Fruit fly (Drosophila melanogaster) Kc167 (cell line): Measurements from ENCODE around the gene Mics1.

Source experiments
- Myc ChIP-seq: fragments of >200 bp; optimal IDR thresholded peaks from 2 replicates; lab custom pipeline; 2017; ENCODE audit warnings: missing external identifiers
- Sin3A ChIP-seq: fragments of >200 bp; optimal IDR thresholded peaks from 2 replicates; lab custom pipeline; 2018; ENCODE audit warnings: missing external identifiers
- h ChIP-seq: fragments of >200 bp; optimal IDR thresholded peaks from 3 replicates; lab custom pipeline; 2018; ENCODE audit warnings: missing external identifiers
- insv ChIP-seq: fragments of >200 bp; optimal IDR thresholded peaks from 3 replicates; lab custom pipeline; 2018; ENCODE audit warnings: missing external identifiers

- TF ChIP-seq Myc (no peak), Sin3A (lab: Kevin White, UChicago) (no peak), insv (lab: Kevin White, UChicago) (no peak), h (no peak)
Observed at dm6 chr3R:7499488-7499887, 2.7 kb downstream of the Mics1 start.
